Worm (Caenorhabditis elegans): ENCODE measurements around the gene R11E3.1.

Gene R11E3.1

ce11 chrIV:4758659-4759058 lies 30.9 kb upstream of the R11E3.1 start, which contains the start of gene Y17G9B.8:
Y17G9B.8 (minus strand) TSS chrIV:4758840.
- TF ChIP-seq lsy-2 (tag; optimal IDR thresholded peaks at IDR 0.05) (peak; percentile 10 to 33), ets-5 (GFP tag; IDR thresholded peaks at IDR 0.05) (no peak), C34B4.2 (tag; optimal IDR thresholded peaks at IDR 0.05) (no peak)

ce11 chrIV:4760378-4761084 lies 29.0 kb upstream of the R11E3.1 start, which contains the start of the genes memi-1 and cyp-31A3:
memi-1 (minus strand) TSS chrIV:4760428.
cyp-31A3 (plus strand) TSS chrIV:4761049.
- TF ChIP-seq efl-1 (optimal IDR thresholded peaks at IDR 0.05) (no peak), efl-1 (GFP tag; optimal IDR thresholded peaks at IDR 0.05 in 1 of 2) (peak in 1 of 2 experiments; percentile 23), skn-1 (tag; optimal IDR thresholded peaks at IDR 0.05) (no peak)

- TF ChIP-seq efl-1 (optimal IDR thresholded peaks at IDR 0.05) (peak; percentile 11 to 13), efl-1 (GFP tag; optimal IDR thresholded peaks at IDR 0.05 in 1 of 2) (peak in 1 of 2 experiments; percentile 49), lsy-2 (tag; optimal IDR thresholded peaks at IDR 0.05) (peak; percentile 29 to 53), lin-35 (GFP tag; optimal IDR thresholded peaks at IDR 0.05) (peak in 1 of 2 experiments; percentile 22)
These were observed 26.5 kb upstream of the R11E3.1 start for ce11 chrIV:4762990-4763545.

- TF ChIP-seq hlh-4 (tag; optimal IDR thresholded peaks at IDR 0.05): no peak
- TF ChIP-seq snpc-4 (tag; optimal IDR thresholded peaks at IDR 0.05): no peak
- no peak for TF ChIP-seq nhr-76 (tag; optimal IDR thresholded peaks at IDR 0.05)
- no peak for TF ChIP-seq C16A3.4 (tag; optimal IDR thresholded peaks at IDR 0.05)
- no peak for TF ChIP-seq dpl-1 (GFP tag; optimal IDR thresholded peaks at IDR 0.05)
- TF ChIP-seq zag-1 (tag; optimal IDR thresholded peaks at IDR 0.05): no peak
- TF ChIP-seq elt-2 (tag; optimal IDR thresholded peaks at IDR 0.05): no peak
- TF ChIP-seq mab-9 (GFP tag; IDR thresholded peaks at IDR 0.05): no peak
- no peak for TF ChIP-seq pag-3 (tag; optimal IDR thresholded peaks at IDR 0.05; ENCODE audit: borderline replicate concordance, insufficient read depth)
- TF ChIP-seq fkh-10 (GFP tag; optimal IDR thresholded peaks at IDR 0.05): no peak
- TF ChIP-seq tbx-2 (tag; optimal IDR thresholded peaks at IDR 0.05): no peak
- no peak for TF ChIP-seq egl-27 (tag; optimal IDR thresholded peaks at IDR 0.05)
- TF ChIP-seq nhr-11 (tag; optimal IDR thresholded peaks at IDR 0.05): no peak
- no peak for TF ChIP-seq nhr-71 (tag; optimal IDR thresholded peaks at IDR 0.05)
These were observed 25.7 kb upstream of the R11E3.1 start, which contains the start of gene Y17G9B.2 for ce11 chrIV:4763844-4764243. Y17G9B.2 (plus strand) TSS chrIV:4764144.

ce11 chrIV:4764422-4764821 lies 25.1 kb upstream of the R11E3.1 start, which contains the start of gene npp-26:
npp-26 (plus strand) TSS chrIV:4764722.
- TF ChIP-seq lin-14 (GFP tag; optimal IDR thresholded peaks at IDR 0.05): no peak
- TF ChIP-seq ceh-8 (GFP tag; optimal IDR thresholded peaks at IDR 0.05): no peak
- no peak for TF ChIP-seq aha-1 (tag; optimal IDR thresholded peaks at IDR 0.05)
- no peak for TF ChIP-seq vab-15 (tag; optimal IDR thresholded peaks at IDR 0.05)
- TF ChIP-seq nhr-20 (tag; optimal IDR thresholded peaks at IDR 0.05): no peak
- TF ChIP-seq lsy-2 (tag; optimal IDR thresholded peaks at IDR 0.05): no peak
- TF ChIP-seq nhr-12 (tag; optimal IDR thresholded peaks at IDR 0.05): no peak

ce11 chrIV:4771792-4772191 lies 17.8 kb upstream of the R11E3.1 start, which contains the start of gene R11E3.2:
R11E3.2 (plus strand) TSS chrIV:4772092.
- TF ChIP-seq lin-35 (GFP tag; optimal IDR thresholded peaks at IDR 0.05) (no peak), nhr-84 (tag; optimal IDR thresholded peaks at IDR 0.05) (no peak), ztf-4 (tag; optimal IDR thresholded peaks at IDR 0.05) (no peak), unc-130 (tag; optimal IDR thresholded peaks at IDR 0.05) (no peak), xbp-1 (tag; optimal IDR thresholded peaks at IDR 0.05) (no peak), fkh-10 (GFP tag; optimal IDR thresholded peaks at IDR 0.05) (no peak), F16B12.6 (tag; optimal IDR thresholded peaks at IDR 0.05) (no peak), aly-2 (tag; optimal IDR thresholded peaks at IDR 0.05) (no peak), ceh-8 (GFP tag; optimal IDR thresholded peaks at IDR 0.05) (no peak), nhr-11 (tag; optimal IDR thresholded peaks at IDR 0.05) (no peak), ceh-63 (GFP tag; optimal IDR thresholded peaks at IDR 0.05) (no peak), nhr-77 (tag; optimal IDR thresholded peaks at IDR 0.05) (no peak), alr-1 (tag; optimal IDR thresholded peaks at IDR 0.05; ENCODE audit: borderline replicate concordance) (no peak)
